Fruit fly (Drosophila melanogaster): Measurements from ENCODE around the gene santa-maria.

Gene santa-maria

DNA sequence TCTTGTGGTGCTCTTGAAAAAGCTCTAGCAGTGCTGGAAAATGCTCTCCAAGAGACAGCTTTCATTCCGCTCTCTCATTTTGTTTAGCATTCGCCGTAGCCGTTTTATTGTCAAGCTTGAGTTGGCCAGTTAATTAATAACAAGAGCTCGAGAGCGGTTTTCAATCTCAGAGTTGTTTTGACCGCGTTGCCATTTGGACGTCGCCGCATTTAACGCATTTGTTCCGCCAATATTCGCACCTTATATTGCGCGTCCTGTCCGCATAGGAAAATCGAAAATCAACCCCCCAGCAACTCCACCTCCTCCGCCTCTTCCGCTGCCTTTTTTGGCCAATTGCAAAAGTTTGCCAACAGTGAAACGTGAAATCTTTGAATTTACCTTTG lies 13.7 kb downstream of the santa-maria start, which contains the start of gene CG5973 (continued):
- no peak for TF ChIP-seq inv (GFP tag; IDR thresholded peaks at IDR 0.05; ENCODE audit: partially characterized antibody)
- TF ChIP-seq ERR (GFP tag; optimal IDR thresholded peaks at IDR 0.05) = no peak
- no peak for TF ChIP-seq CG13624 (GFP tag; optimal IDR thresholded peaks at IDR 0.05)
- no peak for TF ChIP-seq gcm2 (GFP tag; optimal IDR thresholded peaks at IDR 0.05)
- TF ChIP-seq gsb-n (tag; optimal IDR thresholded peaks at IDR 0.05) = no peak
- TF ChIP-seq CG17328 (GFP tag; IDR thresholded peaks at IDR 0.05) = 0 out of 2 replicates have a peak, but pooled peaks have one; percentile 9
- no peak for TF ChIP-seq CG33557 (GFP tag; optimal IDR thresholded peaks at IDR 0.05)
- no peak for TF ChIP-seq tx (GFP tag; optimal IDR thresholded peaks at IDR 0.05)
- no peak for TF ChIP-seq HLH4C (GFP tag; IDR thresholded peaks at IDR 0.05; ENCODE audit: partially characterized antibody)
- no peak for TF ChIP-seq jumu (GFP tag; optimal IDR thresholded peaks at IDR 0.05)
- no peak for TF ChIP-seq PHDP (tag; optimal IDR thresholded peaks at IDR 0.05)
- TF ChIP-seq emc (GFP tag; optimal IDR thresholded peaks at IDR 0.05) = no peak
- TF ChIP-seq pita (GFP tag; optimal IDR thresholded peaks at IDR 0.05) = no peak
- no peak for TF ChIP-seq cas (GFP tag; IDR thresholded peaks at IDR 0.05)
- TF ChIP-seq CG14710 (tag; optimal IDR thresholded peaks at IDR 0.05) = no peak
- no peak for TF ChIP-seq E2f1 (GFP tag; IDR thresholded peaks at IDR 0.05)
- TF ChIP-seq CG14050 (GFP tag; IDR thresholded peaks at IDR 0.05) = 0 out of 3 replicates have a peak, but pooled peaks have one; percentile 19
- no peak for TF ChIP-seq CG2678 (tag; optimal IDR thresholded peaks at IDR 0.05)
- no peak for TF ChIP-seq CG1832 (GFP tag; optimal IDR thresholded peaks at IDR 0.05)
- TF ChIP-seq CG43689 (GFP tag; IDR thresholded peaks at IDR 0.05) = no peak
- no peak for TF ChIP-seq caup (GFP tag; optimal IDR thresholded peaks at IDR 0.05; ENCODE audit: severe bottlenecking)
- no peak for TF ChIP-seq ac (GFP tag; optimal IDR thresholded peaks at IDR 0.05)
- 0 out of 2 replicates have a peak, but pooled peaks have one; percentile 13 for TF ChIP-seq Atf6 (GFP tag; IDR thresholded peaks at IDR 0.05)
- no peak for TF ChIP-seq cg (GFP tag; optimal IDR thresholded peaks at IDR 0.05)
- 0 out of 2 replicates have a peak, but pooled peaks have one; percentile 32 for TF ChIP-seq tna (GFP tag; IDR thresholded peaks at IDR 0.05; ENCODE audit: partially characterized antibody)
- TF ChIP-seq Trl (optimal IDR thresholded peaks at IDR 0.05) = peak; percentile 59 to 76
- TF ChIP-seq Trl (GFP tag; optimal IDR thresholded peaks at IDR 0.05) = no peak
- no peak for TF ChIP-seq CG11560 (tag; IDR thresholded peaks at IDR 0.05)
- no peak for TF ChIP-seq dan (GFP tag; IDR thresholded peaks at IDR 0.05)
- TF ChIP-seq slou (GFP tag; optimal IDR thresholded peaks at IDR 0.05) = no peak
- no peak for TF ChIP-seq CG8359 (GFP tag; optimal IDR thresholded peaks at IDR 0.05; ENCODE audit: borderline replicate concordance)
- no peak for TF ChIP-seq sisA (GFP tag; IDR thresholded peaks at IDR 0.05)
- 0 out of 2 replicates have a peak, but pooled peaks have one; percentile 10 for TF ChIP-seq Awh (GFP tag; IDR thresholded peaks at IDR 0.05)
- TF ChIP-seq dysf (GFP tag; IDR thresholded peaks at IDR 0.05) = no peak
- TF ChIP-seq shn (GFP tag; optimal IDR thresholded peaks at IDR 0.05) = no peak
- TF ChIP-seq Dip2 (GFP tag; IDR thresholded peaks at IDR 0.05) = no peak
- TF ChIP-seq CG16813 (GFP tag; IDR thresholded peaks at IDR 0.05; ENCODE audit: partially characterized antibody) = no peak
- no peak for TF ChIP-seq grau (tag; optimal IDR thresholded peaks at IDR 0.05)
- no peak for TF ChIP-seq CG13775 (GFP tag; optimal IDR thresholded peaks at IDR 0.05)
- no peak for TF ChIP-seq gcm (GFP tag; optimal IDR thresholded peaks at IDR 0.05)
- no peak for TF ChIP-seq CG11456 (GFP tag; IDR thresholded peaks at IDR 0.05)
- TF ChIP-seq CG15601 (tag; optimal IDR thresholded peaks at IDR 0.05) = no peak
- 0 out of 2 replicates have a peak, but pooled peaks have one; percentile 18 for TF ChIP-seq Rfx (GFP tag; IDR thresholded peaks at IDR 0.05)
- TF ChIP-seq pan (optimal IDR thresholded peaks at IDR 0.05) = no peak
- TF ChIP-seq pan (GFP tag; optimal IDR thresholded peaks at IDR 0.05 in 1 of 2, IDR thresholded peaks at IDR 0.05 in 1 of 2) = no peak
- TF ChIP-seq vvl (GFP tag; IDR thresholded peaks at IDR 0.05) = peak; percentile 23; the same call in 1 of the 2 replicates
- TF ChIP-seq Dad (GFP tag; optimal IDR thresholded peaks at IDR 0.05) = no peak
- TF ChIP-seq CG10321 (GFP tag; IDR thresholded peaks at IDR 0.05) = no peak
- TF ChIP-seq nom (GFP tag; optimal IDR thresholded peaks at IDR 0.05) = peak; percentile 53
- TF ChIP-seq gem (tag; optimal IDR thresholded peaks at IDR 0.05) = no peak
- no peak for TF ChIP-seq CG7357 (GFP tag; IDR thresholded peaks at IDR 0.05)
- no peak for TF ChIP-seq CrebB (tag; optimal IDR thresholded peaks at IDR 0.05)
